Fruit fly (Drosophila melanogaster) S2 (cell line): ENCODE measurements around the gene chas.

Experiments
- CG8478 ChIP-seq: fragments of >200 bp; optimal IDR thresholded peaks from 2 replicates; lab custom pipeline; 2018
- CTCF ChIP-seq, 2 experiments: fragments of >200 bp; optimal IDR thresholded peaks; 2 replicates each; lab custom pipeline; 2018

The chas gene

dm6 chrX:17698436-17698835, at the start of gene chas:
chas (minus strand) TSS chrX:17698730.
- TF ChIP-seq CTCF (optimal IDR thresholded peaks at IDR 0.05; lab: Kevin White, UChicago) (no peak), CG8478 (lab: Kevin White, UChicago) (no peak)

- TF ChIP-seq CTCF (optimal IDR thresholded peaks at IDR 0.05; lab: Kevin White, UChicago) = no peak
- no peak for TF ChIP-seq CG8478 (lab: Kevin White, UChicago)
These were observed 47.3 kb upstream of the chas start for dm6 chrX:17745705-17746416.

DNA sequence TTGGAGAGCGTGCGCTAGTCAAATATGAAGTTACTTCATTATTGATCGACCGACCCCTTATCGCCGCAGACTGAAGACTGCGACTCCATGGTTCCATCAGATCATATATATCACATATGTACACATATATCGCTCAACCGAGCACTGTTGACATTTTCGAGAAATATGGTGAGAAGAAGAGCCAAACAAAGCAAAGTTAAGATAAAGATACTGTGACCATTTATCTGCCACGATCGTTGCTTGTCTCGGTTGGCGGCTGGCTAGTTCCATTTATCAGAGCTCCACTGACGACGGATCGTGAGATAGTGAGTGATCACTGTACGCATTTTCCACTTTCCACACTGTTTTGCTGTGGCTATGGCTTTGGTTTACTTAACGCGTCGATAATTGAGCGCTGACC, 45.1 kb upstream of the chas start:
- TF ChIP-seq CTCF (optimal IDR thresholded peaks at IDR 0.05; lab: Kevin White, UChicago) = no peak
- no peak for TF ChIP-seq CG8478 (lab: Kevin White, UChicago)

dm6 chrX:17742592-17743364, 44.2 kb upstream of the chas start:
- TF ChIP-seq CTCF (optimal IDR thresholded peaks at IDR 0.05; lab: Kevin White, UChicago) = no peak
- no peak for TF ChIP-seq CG8478 (lab: Kevin White, UChicago)

DNA sequence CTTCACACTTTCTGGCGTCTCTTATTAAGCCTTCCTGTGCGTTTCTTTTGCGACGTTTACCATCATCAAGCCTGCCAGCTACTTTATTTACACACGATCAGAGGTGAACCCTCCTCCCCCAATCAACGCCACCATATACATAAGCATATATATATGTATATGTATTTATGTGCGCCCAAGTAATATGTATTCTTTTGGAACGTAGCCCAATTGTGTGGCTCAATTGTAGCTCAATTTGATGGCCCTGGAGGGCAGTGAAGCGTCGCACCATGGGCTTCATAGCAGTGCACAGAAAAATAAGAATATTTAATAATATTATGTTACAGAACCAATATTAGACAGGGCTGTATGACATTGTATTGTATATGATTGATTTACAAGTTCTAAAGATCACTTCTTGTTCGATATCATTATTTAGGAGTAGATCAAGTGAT, 43.4 kb upstream of the chas start:
- TF ChIP-seq CTCF (optimal IDR thresholded peaks at IDR 0.05; lab: Kevin White, UChicago) = no peak
- TF ChIP-seq CG8478 (lab: Kevin White, UChicago) = no peak

DNA sequence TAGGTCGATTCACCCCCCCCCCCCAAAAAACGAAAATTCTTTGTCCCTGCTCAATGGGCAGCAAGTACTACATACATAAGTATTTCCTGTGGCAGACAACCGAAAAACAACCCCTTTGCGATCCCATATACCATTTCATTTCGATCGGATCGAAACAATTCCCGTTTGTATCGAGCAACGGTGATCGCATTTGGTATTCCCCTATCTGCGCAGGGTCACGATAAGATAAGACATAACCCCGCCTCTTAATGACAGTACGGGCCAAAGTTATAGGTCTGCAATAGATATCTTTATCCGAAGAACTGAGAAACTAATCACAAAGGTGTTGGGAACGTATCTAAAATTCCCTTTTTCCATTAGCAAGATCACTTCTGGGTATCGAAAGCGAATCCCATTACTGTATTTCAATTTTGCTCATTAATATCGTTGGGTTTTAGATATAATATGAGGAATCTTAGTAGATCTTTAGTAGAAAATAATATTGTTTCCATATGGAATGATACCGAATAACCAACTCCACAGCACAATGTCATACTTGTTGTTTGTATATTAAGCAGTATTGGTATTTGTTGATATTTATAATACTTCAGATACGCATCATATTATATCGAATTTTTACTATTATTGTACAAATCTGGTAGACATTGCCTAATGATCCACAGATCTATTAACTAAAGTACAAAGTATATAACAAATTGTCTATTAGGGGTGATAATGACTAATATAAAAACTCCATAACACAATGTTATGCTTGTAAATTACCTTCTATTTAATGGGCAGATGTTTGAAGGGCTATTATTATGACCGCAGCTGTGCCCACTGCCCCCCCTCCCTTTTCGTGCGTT, 42.7 kb upstream of the chas start:
- TF ChIP-seq CTCF (optimal IDR thresholded peaks at IDR 0.05; lab: Kevin White, UChicago) = no peak
- no peak for TF ChIP-seq CG8478 (lab: Kevin White, UChicago)

DNA sequence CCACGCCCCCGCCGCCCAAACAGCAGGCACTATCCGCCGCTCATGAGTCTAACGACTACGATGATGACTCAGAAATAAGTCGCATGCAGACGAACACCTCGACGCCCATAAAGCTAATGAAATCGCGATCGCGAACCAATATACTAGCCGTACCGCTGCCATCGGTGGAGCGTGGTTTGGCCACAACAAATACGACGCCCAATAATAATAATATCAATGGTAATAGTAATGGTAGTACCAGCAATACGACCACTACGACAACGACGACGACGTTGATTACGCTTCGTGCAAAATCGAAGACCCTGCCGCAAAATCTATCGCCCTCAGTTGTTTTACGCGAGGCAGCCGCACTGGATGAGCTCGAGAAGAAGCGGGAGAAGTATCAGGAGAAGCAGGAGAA, 41.4 kb upstream of the chas start:
- TF ChIP-seq CTCF (optimal IDR thresholded peaks at IDR 0.05; lab: Kevin White, UChicago) = no peak
- no peak for TF ChIP-seq CG8478 (lab: Kevin White, UChicago)

DNA sequence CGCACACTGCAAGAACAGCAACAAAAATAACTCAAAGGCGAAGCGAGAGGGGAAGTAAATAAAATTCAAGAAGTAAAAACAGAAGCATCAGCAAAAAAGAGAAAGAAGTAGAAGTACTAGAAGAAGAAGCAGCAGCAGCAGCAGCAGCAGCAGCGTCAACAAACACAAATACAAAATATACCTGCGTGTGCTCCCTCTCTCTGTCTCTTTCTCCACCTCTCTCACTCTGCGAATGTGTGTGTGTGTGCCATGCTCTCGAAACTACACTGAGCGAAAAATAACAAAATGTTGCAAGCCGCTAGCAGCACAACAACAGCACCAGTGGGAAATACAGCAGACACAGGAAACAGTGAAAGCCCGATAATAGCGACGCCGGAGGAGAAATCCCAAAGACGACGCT, 40.5 kb upstream of the chas start:
- TF ChIP-seq CG8478 (lab: Kevin White, UChicago) (no peak), CTCF (optimal IDR thresholded peaks at IDR 0.05; lab: Kevin White, UChicago) (no peak)

dm6 chrX:17738474-17738838, 39.9 kb upstream of the chas start:
- no peak for TF ChIP-seq CG8478 (lab: Kevin White, UChicago)
- no peak for TF ChIP-seq CTCF (optimal IDR thresholded peaks at IDR 0.05; lab: Kevin White, UChicago)

dm6 chrX:17737812-17738473, 39.4 kb upstream of the chas start:
- no peak for TF ChIP-seq CG8478 (lab: Kevin White, UChicago)
- TF ChIP-seq CTCF (optimal IDR thresholded peaks at IDR 0.05; lab: Kevin White, UChicago) = peak; percentile 37 to 42

dm6 chrX:17737024-17737685, 38.6 kb upstream of the chas start:
- no peak for TF ChIP-seq CG8478 (lab: Kevin White, UChicago)
- TF ChIP-seq CTCF (optimal IDR thresholded peaks at IDR 0.05; lab: Kevin White, UChicago) = peak; percentile 77 to 79

DNA sequence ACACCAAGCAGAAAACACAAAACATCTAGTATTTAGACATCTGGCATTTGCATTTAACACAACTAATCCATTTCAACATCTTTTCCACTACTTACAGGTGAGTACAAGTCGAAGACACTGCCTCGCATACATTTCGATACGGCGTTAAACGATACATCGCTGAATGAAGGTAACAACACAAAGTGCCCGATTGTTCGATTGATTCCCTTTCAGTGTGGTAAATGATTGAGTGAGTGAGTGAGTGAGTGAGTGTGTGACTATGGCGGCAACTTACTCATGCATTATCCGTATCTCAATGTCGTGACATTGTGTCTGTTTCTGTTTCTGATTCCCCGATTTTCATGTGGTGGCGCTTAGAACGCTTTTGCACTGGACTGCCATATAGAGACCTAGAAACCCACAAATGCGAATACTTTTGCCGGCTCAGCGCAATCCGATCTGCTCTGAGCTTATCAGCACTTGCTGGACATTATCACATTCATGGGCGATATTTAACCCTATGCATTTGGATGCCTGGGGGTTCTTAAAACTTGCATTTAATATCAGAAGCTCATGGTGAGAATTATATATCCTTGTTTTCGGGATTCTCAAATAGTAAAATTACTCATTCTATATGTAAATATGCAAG, 37.7 kb upstream of the chas start:
- no peak for TF ChIP-seq CTCF (optimal IDR thresholded peaks at IDR 0.05; lab: Kevin White, UChicago)
- TF ChIP-seq CG8478 (lab: Kevin White, UChicago) = no peak

DNA sequence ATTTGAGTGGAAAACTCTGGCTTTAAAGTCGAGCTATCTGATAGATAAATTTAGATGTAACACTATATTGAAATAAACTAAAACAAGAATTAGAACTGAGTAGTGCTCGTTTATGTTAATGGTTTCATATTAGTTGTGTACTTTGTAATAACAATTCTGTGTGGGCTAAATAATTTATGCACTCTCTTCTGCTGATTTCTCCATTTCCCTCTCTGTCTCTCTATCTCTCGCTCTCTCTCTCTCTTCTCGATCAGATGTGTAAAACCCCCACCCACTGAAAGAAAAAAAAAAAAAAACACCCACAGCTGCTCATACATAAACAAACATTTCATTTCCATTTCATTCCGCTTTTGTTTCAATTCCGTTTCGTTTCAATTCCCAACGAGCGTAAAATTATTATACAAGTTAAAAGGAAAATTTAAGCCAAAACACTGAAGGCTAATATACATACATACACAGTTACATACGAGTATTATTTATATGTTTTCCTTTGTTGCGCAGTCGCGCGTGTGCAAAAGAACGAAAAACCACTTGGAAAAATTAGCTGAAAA, 35.2 kb upstream of the chas start:
- TF ChIP-seq CG8478 (lab: Kevin White, UChicago) (no peak), CTCF (optimal IDR thresholded peaks at IDR 0.05; lab: Kevin White, UChicago) (no peak)
